Worm (Caenorhabditis elegans): ENCODE measurements around the gene C38C10.3.

DNA sequence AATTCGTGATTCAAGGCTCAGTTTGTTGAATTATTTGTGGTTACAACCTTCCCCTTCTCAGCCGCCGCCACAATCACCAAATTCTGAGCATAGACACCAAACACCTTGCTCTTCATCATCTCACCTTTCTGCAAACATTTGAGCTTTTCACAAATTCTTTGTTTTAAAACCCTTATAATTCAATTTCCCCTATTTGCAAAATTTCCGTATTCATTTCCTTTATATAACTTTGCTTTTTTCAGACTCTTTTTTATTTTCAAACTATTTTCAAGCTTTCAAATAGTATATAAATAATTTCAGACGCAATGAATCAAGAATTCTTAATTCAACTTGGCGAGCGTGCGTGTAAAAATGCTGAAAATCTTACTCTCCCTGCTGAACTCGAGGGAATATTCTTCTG lies 1.9 kb downstream of the C38C10.3 start, which contains the start of gene tkr-1:
- TF ChIP-seq pha-4 (tag; optimal IDR thresholded peaks at IDR 0.05) = no peak
- no peak for TF ChIP-seq hlh-30 (tag; optimal IDR thresholded peaks at IDR 0.05; ENCODE audit: insufficient read depth)
- no peak for TF ChIP-seq syd-9 (tag; optimal IDR thresholded peaks at IDR 0.05)
- no peak for TF ChIP-seq ets-4 (tag; optimal IDR thresholded peaks at IDR 0.05)
- no peak for TF ChIP-seq Y22D7AL.16 (tag; optimal IDR thresholded peaks at IDR 0.05)
- TF ChIP-seq pat-9 (tag; optimal IDR thresholded peaks at IDR 0.05) = no peak
- no peak for TF ChIP-seq tbx-2 (tag; optimal IDR thresholded peaks at IDR 0.05)
